Worm (Caenorhabditis elegans) whole organism, young adult: ENCODE results near the gene adm-2.
A peak's percentile ranks its signal among the peaks of the same experiment; 100 is the strongest.

ENCODE experiments used
- B0261.1 ChIP-seq: sonication (generic microtip); optimal IDR thresholded peaks from 2 replicates; lab custom pipeline; 2016; ENCODE audit warnings: mild to moderate bottlenecking, missing genetic modification characterization, moderate library complexity, missing compliant biosample characterization
- C17E4.6 ChIP-seq: fragments of 200-800 bp; sonication (Bioruptor generic); IDR thresholded peaks from 2 replicates; pipeline ENCODE4 v1.3.6; 2022; ENCODE audit warnings: missing genetic modification reagents, missing genetic modification characterization, missing compliant biosample characterization
- D2030.7 ChIP-seq: fragments of 200-800 bp; sonication (Bioruptor generic); IDR thresholded peaks from 2 replicates; pipeline ENCODE4 v1.3.6; 2022; ENCODE audit warnings: missing genetic modification reagents, missing genetic modification characterization, missing compliant biosample characterization
- F33H1.4 ChIP-seq: fragments of 200-800 bp; sonication (Bioruptor generic); IDR thresholded peaks from 2 replicates; pipeline ENCODE4 v1.3.6; 2022; ENCODE audit warnings: missing genetic modification reagents, missing genetic modification characterization, missing compliant biosample characterization
- F39B2.1 ChIP-seq: fragments of 200-800 bp; sonication (Bioruptor generic); IDR thresholded peaks from 2 replicates; pipeline ENCODE4 v1.3.6; 2022; ENCODE audit warnings: missing genetic modification reagents, missing genetic modification characterization, missing compliant biosample characterization
- F49E8.2 ChIP-seq: sonication (generic microtip); optimal IDR thresholded peaks from 3 replicates; lab custom pipeline; 2017; ENCODE audit warnings: missing genetic modification characterization, mild to moderate bottlenecking, missing compliant biosample characterization, antibody characterized with exemption, moderate library complexity; ENCODE audit not compliant: insufficient read depth
- F52B5.7 ChIP-seq: sonication (generic microtip); optimal IDR thresholded peaks from 2 replicates; lab custom pipeline; 2016; ENCODE audit warnings: mild to moderate bottlenecking, missing genetic modification characterization, missing compliant biosample characterization
- K11D2.4 ChIP-seq: fragments of 200-800 bp; sonication (Bioruptor generic); IDR thresholded peaks from 2 replicates; pipeline ENCODE4 v1.3.6; 2022; ENCODE audit warnings: missing genetic modification reagents, missing genetic modification characterization, missing compliant biosample characterization
- K12H6.12 ChIP-seq: fragments of 200-800 bp; sonication (Bioruptor generic); optimal IDR thresholded peaks from 2 replicates; lab custom pipeline; 2018; ENCODE audit warnings: mild to moderate bottlenecking, missing genetic modification characterization, missing compliant biosample characterization
- Y53F4B.3 ChIP-seq: fragments of 200-800 bp; sonication (Bioruptor generic); IDR thresholded peaks from 2 replicates; pipeline ENCODE4 v1.3.6; 2022; ENCODE audit warnings: missing genetic modification reagents, missing genetic modification characterization, missing compliant biosample characterization
- Y79H2A.3 ChIP-seq: fragments of 200-800 bp; sonication (Bioruptor generic); conservative IDR thresholded peaks from 2 replicates; pipeline ENCODE4 v1.3.6; 2022; ENCODE audit warnings: missing genetic modification reagents, missing genetic modification characterization, missing compliant biosample characterization
- akir-1 ChIP-seq: fragments of 200-800 bp; sonication (Bioruptor generic); optimal IDR thresholded peaks from 2 replicates; lab custom pipeline; 2018; ENCODE audit warnings: mild to moderate bottlenecking, missing genetic modification characterization, moderate library complexity, missing compliant biosample characterization
- ama-1 ChIP-seq, 3 experiments: fragments of 150-350 bp in 1 of 3; sonication (generic microtip) in 2 of 3; optimal IDR thresholded peaks; 2 replicates each; lab custom pipeline; 2014 to 2018; ENCODE audit warnings: missing biosample characterization in 2 of 3, missing genetic modification characterization in 2 of 3, missing genetic modification reagents in 2 of 3
- attf-5 ChIP-seq: fragments of 200-800 bp; sonication (Bioruptor generic); optimal IDR thresholded peaks from 2 replicates; lab custom pipeline; 2018; ENCODE audit warnings: mild to moderate bottlenecking, missing genetic modification characterization, missing compliant biosample characterization
- ceh-100 ChIP-seq: fragments of 200-800 bp; sonication (Bioruptor generic); IDR thresholded peaks from 2 replicates; pipeline ENCODE4 v1.3.6; 2022; ENCODE audit warnings: missing genetic modification reagents, missing genetic modification characterization, missing compliant biosample characterization
- ceh-40 ChIP-seq: fragments of 200-800 bp; sonication (Bioruptor generic); IDR thresholded peaks from 2 replicates; pipeline ENCODE4 v1.3.6; 2022; ENCODE audit warnings: missing genetic modification characterization, missing compliant biosample characterization
- chd-7 ChIP-seq: sonication (generic microtip); optimal IDR thresholded peaks from 2 replicates; lab custom pipeline; 2016; ENCODE audit warnings: mild to moderate bottlenecking, missing genetic modification characterization, moderate library complexity, missing compliant biosample characterization
- dpff-1 ChIP-seq: sonication (generic microtip); optimal IDR thresholded peaks from 2 replicates; lab custom pipeline; 2017; ENCODE audit warnings: mild to moderate bottlenecking, missing genetic modification characterization, missing compliant biosample characterization
- efl-1 ChIP-seq: fragments of 150-350 bp; optimal IDR thresholded peaks from 2 replicates; lab custom pipeline; 2014; ENCODE audit warnings: missing biosample characterization, missing genetic modification reagents, missing genetic modification characterization
- egl-18 ChIP-seq: fragments of 200-800 bp; sonication (Bioruptor generic); IDR thresholded peaks from 2 replicates; pipeline ENCODE4 v1.3.6; 2022; ENCODE audit warnings: missing genetic modification reagents, missing genetic modification characterization, missing compliant biosample characterization
- egl-44 ChIP-seq: fragments of 200-800 bp; sonication (Bioruptor generic); IDR thresholded peaks from 2 replicates; pipeline ENCODE4 v1.3.6; 2022; ENCODE audit warnings: missing genetic modification reagents, missing genetic modification characterization, missing compliant biosample characterization
- gei-17 ChIP-seq: fragments of 200-800 bp; sonication (Bioruptor generic); optimal IDR thresholded peaks from 2 replicates; lab custom pipeline; 2018; ENCODE audit warnings: mild to moderate bottlenecking, missing genetic modification characterization, missing compliant biosample characterization
- him-1 ChIP-seq: sonication (generic microtip); optimal IDR thresholded peaks from 2 replicates; lab custom pipeline; 2016; ENCODE audit warnings: missing genotype, missing genetic modification reagents, missing genetic modification characterization, missing compliant biosample characterization
- hlh-12 ChIP-seq: sonication (generic microtip); optimal IDR thresholded peaks from 2 replicates; lab custom pipeline; 2016; ENCODE audit warnings: missing genetic modification characterization, missing compliant biosample characterization
- hsf-1 ChIP-seq: fragments of 200-800 bp; sonication (Bioruptor generic); IDR thresholded peaks from 2 replicates; pipeline ENCODE4 v1.3.6; 2022; ENCODE audit warnings: missing genetic modification reagents, missing genetic modification characterization, missing compliant biosample characterization
- lag-1 ChIP-seq: fragments of 200-800 bp; sonication (Bioruptor generic); IDR thresholded peaks from 2 replicates; pipeline ENCODE4 v1.3.6; 2022; ENCODE audit warnings: missing genetic modification reagents, missing genetic modification characterization, missing compliant biosample characterization
- let-526 ChIP-seq: fragments of 200-800 bp; sonication (Bioruptor generic); IDR thresholded peaks from 2 replicates; pipeline ENCODE4 v1.3.6; 2022; ENCODE audit warnings: missing genetic modification reagents, missing genetic modification characterization, missing compliant biosample characterization
- let-607 ChIP-seq, 2 experiments: fragments of 200-800 bp in 1 of 2; sonication (Bioruptor generic) in 1 of 2; sonication (generic microtip) in 1 of 2; optimal IDR thresholded peaks; 2 replicates each; lab custom pipeline; 2016 to 2018; ENCODE audit warnings: mild to moderate bottlenecking in 2 of 2, missing compliant biosample characterization in 2 of 2, missing genetic modification characterization in 2 of 2, moderate library complexity in 2 of 2, missing genotype in 1 of 2
- lin-35 ChIP-seq, 3 experiments: fragments of 150-350 bp in 2 of 3; sonication (generic microtip) in 1 of 3; optimal IDR thresholded peaks; 2 replicates each; lab custom pipeline; 2014 to 2018; ENCODE audit warnings: missing biosample characterization in 3 of 3, missing genetic modification characterization in 3 of 3, missing genetic modification reagents in 3 of 3
- lsy-27 ChIP-seq: sonication (generic microtip); optimal IDR thresholded peaks from 2 replicates; lab custom pipeline; 2017; ENCODE audit warnings: missing genetic modification characterization, mild to moderate bottlenecking, missing compliant biosample characterization, antibody characterized with exemption, missing genotype, borderline replicate concordance; ENCODE audit not compliant: insufficient read depth
- madf-3 ChIP-seq: fragments of 200-800 bp; sonication (Bioruptor generic); IDR thresholded peaks from 2 replicates; pipeline ENCODE4 v1.3.6; 2022; ENCODE audit warnings: missing genetic modification reagents, missing genetic modification characterization, missing compliant biosample characterization
- madf-8 ChIP-seq: fragments of 200-800 bp; sonication (Bioruptor generic); conservative IDR thresholded peaks from 2 replicates; pipeline ENCODE4 v1.3.6; 2022; ENCODE audit warnings: missing genetic modification reagents, missing genetic modification characterization, missing compliant biosample characterization
- mxl-1 ChIP-seq: sonication (generic microtip); optimal IDR thresholded peaks from 2 replicates; lab custom pipeline; 2016; ENCODE audit warnings: missing genetic modification characterization, missing compliant biosample characterization
- nfya-2 ChIP-seq: fragments of 200-800 bp; sonication (Bioruptor generic); IDR thresholded peaks from 2 replicates; pipeline ENCODE4 v1.3.6; 2022; ENCODE audit warnings: missing genetic modification reagents, missing genetic modification characterization, missing compliant biosample characterization
- nhr-80 ChIP-seq: sonication (generic microtip); optimal IDR thresholded peaks from 2 replicates; lab custom pipeline; 2016; ENCODE audit warnings: missing genetic modification characterization, missing compliant biosample characterization
- pbrm-1 ChIP-seq: fragments of 200-800 bp; sonication (Bioruptor generic); IDR thresholded peaks from 2 replicates; pipeline ENCODE4 v1.3.6; 2022; ENCODE audit warnings: missing genetic modification reagents, missing genetic modification characterization, missing compliant biosample characterization
- rcor-1 ChIP-seq: fragments of 200-800 bp; sonication (Bioruptor generic); IDR thresholded peaks from 2 replicates; pipeline ENCODE4 v1.3.6; 2022; ENCODE audit warnings: missing genetic modification reagents, missing genetic modification characterization, missing compliant biosample characterization
- repo-1 ChIP-seq: sonication (generic microtip); optimal IDR thresholded peaks from 2 replicates; lab custom pipeline; 2017; ENCODE audit warnings: mild to moderate bottlenecking, missing genetic modification characterization, missing compliant biosample characterization
- rpc-1 ChIP-seq, 2 experiments: fragments of 150-350 bp in 1 of 2; sonication (generic microtip) in 1 of 2; optimal IDR thresholded peaks; 2 replicates each; lab custom pipeline; 2014 to 2018; ENCODE audit warnings: missing biosample characterization in 1 of 2, missing genetic modification characterization in 1 of 2, missing genetic modification reagents in 1 of 2, missing genotype in 1 of 2
- snpc-1.1 ChIP-seq: sonication (generic microtip); optimal IDR thresholded peaks from 2 replicates; lab custom pipeline; 2017; ENCODE audit warnings: missing genetic modification characterization, mild to moderate bottlenecking, missing compliant biosample characterization, antibody characterized with exemption, moderate library complexity, missing genotype, missing genetic modification reagents; ENCODE audit not compliant: insufficient read depth
- somi-1 ChIP-seq: fragments of 200-800 bp; sonication (Bioruptor generic); optimal IDR thresholded peaks from 2 replicates; lab custom pipeline; 2018; ENCODE audit warnings: mild to moderate bottlenecking, missing genetic modification characterization, missing compliant biosample characterization
- tbx-9 ChIP-seq: sonication (generic microtip); optimal IDR thresholded peaks from 2 replicates; lab custom pipeline; 2016; ENCODE audit warnings: borderline replicate concordance, missing genetic modification characterization, inconsistent platforms, missing compliant biosample characterization
- tlf-1 ChIP-seq: fragments of 200-800 bp; sonication (Bioruptor generic); optimal IDR thresholded peaks from 2 replicates; lab custom pipeline; 2018; ENCODE audit warnings: mild to moderate bottlenecking, missing genetic modification characterization, missing compliant biosample characterization
- unc-62 ChIP-seq: fragments of 150-350 bp; optimal IDR thresholded peaks from 2 replicates; lab custom pipeline; 2014; ENCODE audit warnings: missing biosample characterization, missing genetic modification reagents, missing genetic modification characterization
- xnd-1 ChIP-seq: sonication (generic microtip); optimal IDR thresholded peaks from 2 replicates; lab custom pipeline; 2016; ENCODE audit warnings: missing genotype, missing genetic modification reagents, missing genetic modification characterization, missing compliant biosample characterization
- ztf-25 ChIP-seq: fragments of 200-800 bp; sonication (Bioruptor generic); IDR thresholded peaks from 2 replicates; pipeline ENCODE4 v1.3.6; 2022; ENCODE audit warnings: missing genetic modification reagents, missing genetic modification characterization, missing compliant biosample characterization
- ztf-3 ChIP-seq: fragments of 200-800 bp; sonication (Bioruptor generic); optimal IDR thresholded peaks from 2 replicates; lab custom pipeline; 2018; ENCODE audit warnings: mild to moderate bottlenecking, missing genetic modification characterization, missing compliant biosample characterization
- ztf-6 ChIP-seq: fragments of 200-800 bp; sonication (Bioruptor generic); IDR thresholded peaks from 2 replicates; pipeline ENCODE4 v1.3.6; 2022; ENCODE audit warnings: missing genetic modification reagents, missing genetic modification characterization, missing compliant biosample characterization

Gene adm-2

DNA sequence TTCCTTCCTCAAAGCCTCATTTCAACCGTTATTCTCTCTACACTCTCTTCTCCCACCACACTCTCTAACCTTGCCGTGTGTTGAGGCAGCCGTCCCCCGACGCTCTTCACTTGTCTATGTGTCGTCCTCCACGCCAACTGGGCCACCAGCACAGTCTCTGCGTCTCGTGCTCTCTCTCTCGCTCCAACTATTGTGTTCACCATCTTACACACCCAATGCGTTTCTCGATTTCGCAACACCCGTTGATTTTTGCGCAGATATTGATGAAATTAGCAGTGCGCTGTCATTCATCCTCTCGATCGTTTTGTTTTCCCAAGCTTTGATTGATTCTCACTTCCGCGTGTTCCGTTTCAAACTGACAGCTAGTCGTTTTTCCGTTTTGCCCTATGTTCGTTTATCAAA lies 643 bp upstream of the adm-2 start (continued):
- TF ChIP-seq chd-7 (tag; lab: Kevin White, UChicago) (peak; percentile 40), madf-8 (GFP tag; lab: Robert Waterston, UW) (no peak), egl-18 (GFP tag; lab: Robert Waterston, UW) (no peak), hsf-1 (no peak), F33H1.4 (GFP tag; lab: Robert Waterston, UW) (no peak), somi-1 (GFP tag; lab: Kevin White, UChicago) (no peak), Y79H2A.3 (no peak), him-1 (tag; lab: Kevin White, UChicago) (no peak), lin-35 (GFP tag; optimal IDR thresholded peaks at IDR 0.05; lab: Kevin White, UChicago) (no peak), madf-3 (no peak), F52B5.7 (tag; lab: Kevin White, UChicago) (no peak), nhr-80 (tag; lab: Kevin White, UChicago) (peak; percentile 45), ceh-100 (GFP tag; lab: Robert Waterston, UW) (no peak), B0261.1 (peak; percentile 5), F39B2.1 (GFP tag; lab: Robert Waterston, UW) (no peak), D2030.7 (GFP tag; lab: Robert Waterston, UW) (no peak), Y53F4B.3 (GFP tag; lab: Robert Waterston, UW) (no peak), tbx-9 (tag; lab: Kevin White, UChicago) (no peak), lag-1 (GFP tag; lab: Robert Waterston, UW) (no peak), mxl-1 (tag; lab: Kevin White, UChicago) (no peak), nfya-2 (GFP tag; lab: Robert Waterston, UW) (no peak), gei-17 (GFP tag; lab: Kevin White, UChicago) (peak; percentile 22), lsy-27 (no peak), akir-1 (GFP tag; lab: Kevin White, UChicago) (no peak), efl-1 (GFP tag; lab: Kevin White, UChicago) (no peak), C17E4.6 (GFP tag; lab: Robert Waterston, UW) (no peak), let-526 (GFP tag; lab: Robert Waterston, UW) (no peak), rpc-1 (optimal IDR thresholded peaks at IDR 0.05; lab: Kevin White, UChicago) (no peak), rpc-1 (tag; optimal IDR thresholded peaks at IDR 0.05; lab: Kevin White, UChicago) (no peak), dpff-1 (tag; lab: Kevin White, UChicago) (no peak), K12H6.12 (tag; lab: Kevin White, UChicago) (peak; percentile 34), attf-5 (GFP tag; lab: Kevin White, UChicago) (peak; percentile 55), pbrm-1 (peak; percentile 50; the same call in 1 of the 2 replicates), snpc-1.1 (no peak), ztf-25 (no peak), rcor-1 (GFP tag; lab: Robert Waterston, UW) (peak; percentile 14; the same call in 1 of the 2 replicates), unc-62 (GFP tag; lab: Kevin White, UChicago) (no peak), ama-1 (optimal IDR thresholded peaks at IDR 0.05; lab: Kevin White, UChicago) (no peak), ama-1 (GFP tag; optimal IDR thresholded peaks at IDR 0.05; lab: Kevin White, UChicago) (no peak), ceh-40 (GFP tag; lab: Robert Waterston, UW) (no peak), tlf-1 (GFP tag; lab: Kevin White, UChicago) (no peak), repo-1 (tag; lab: Kevin White, UChicago) (no peak), let-607 (tag; optimal IDR thresholded peaks at IDR 0.05; lab: Kevin White, UChicago) (peak; percentile 54 to 71), egl-44 (GFP tag; lab: Robert Waterston, UW) (0 out of 2 replicates have a peak, but pooled peaks have one; percentile 42), xnd-1 (tag; lab: Kevin White, UChicago) (no peak), ztf-3 (GFP tag; lab: Kevin White, UChicago) (no peak), K11D2.4 (GFP tag; lab: Robert Waterston, UW) (peak; percentile 29; the same call in 1 of the 2 replicates), hlh-12 (tag; lab: Kevin White, UChicago) (no peak), ztf-6 (GFP tag; lab: Robert Waterston, UW) (no peak), F49E8.2 (tag; lab: Kevin White, UChicago) (no peak)
